Fruit fly (Drosophila melanogaster) whole organism, embryonic: ENCODE results near the gene CG9795.

Experiments used
- ATbp ChIP-seq: fragments of 200-800 bp; sonication (Bioruptor generic); optimal IDR thresholded peaks from 2 replicates; lab custom pipeline; 2017; ENCODE audit warnings: missing biosample characterization, mild to moderate bottlenecking, missing genetic modification characterization, missing genetic modification reagents
- Ada2b ChIP-seq: fragments of 200-800 bp; sonication (Bioruptor generic); IDR thresholded peaks from 2 replicates; pipeline ENCODE4 v1.3.6; 2022; ENCODE audit warnings: missing biosample characterization, missing genetic modification characterization
- Atf-2 ChIP-seq: fragments of 200-800 bp; sonication (Bioruptor generic); optimal IDR thresholded peaks from 2 replicates; lab custom pipeline; 2016; ENCODE audit warnings: missing biosample characterization, missing genetic modification characterization
- B-H2 ChIP-seq: fragments of 200-800 bp; sonication (Bioruptor generic); optimal IDR thresholded peaks from 2 replicates; lab custom pipeline; 2018; ENCODE audit warnings: missing biosample characterization, mild to moderate bottlenecking, missing genetic modification characterization
- Bdp1 ChIP-seq: fragments of 200-800 bp; sonication (Bioruptor generic); optimal IDR thresholded peaks from 3 replicates; lab custom pipeline; 2016; ENCODE audit warnings: missing biosample characterization, missing genetic modification characterization
- CG10979 ChIP-seq: fragments of 200-800 bp; sonication (Bioruptor generic); optimal IDR thresholded peaks from 2 replicates; lab custom pipeline; 2018; ENCODE audit warnings: missing biosample characterization, mild to moderate bottlenecking, missing genetic modification characterization, moderate library complexity
- CG11247 ChIP-seq: fragments of 200-800 bp; sonication (Bioruptor generic); IDR thresholded peaks from 2 replicates; pipeline ENCODE4 v1.3.6; 2022; ENCODE audit warnings: missing biosample characterization, missing genetic modification characterization
- CG11695 ChIP-seq: fragments of 200-800 bp; sonication (Bioruptor generic); IDR thresholded peaks from 3 replicates; pipeline ENCODE4 v1.3.6; 2022; ENCODE audit warnings: missing biosample characterization, missing genetic modification characterization
- CG11723 ChIP-seq: fragments of 200-800 bp; sonication (Bioruptor generic); optimal IDR thresholded peaks from 2 replicates; lab custom pipeline; 2017; ENCODE audit warnings: missing biosample characterization, mild to moderate bottlenecking, missing genetic modification characterization
- CG12236 ChIP-seq: fragments of 200-800 bp; sonication (Bioruptor generic); optimal IDR thresholded peaks from 2 replicates; lab custom pipeline; 2016; ENCODE audit warnings: missing biosample characterization, missing genetic modification characterization
- CG12299 ChIP-seq: fragments of 200-800 bp; sonication (Bioruptor generic); optimal IDR thresholded peaks from 2 replicates; lab custom pipeline; 2018; ENCODE audit warnings: missing biosample characterization, mild to moderate bottlenecking, missing genetic modification characterization
- CG12659 ChIP-seq: fragments of 200-800 bp; sonication (Bioruptor generic); optimal IDR thresholded peaks from 3 replicates; lab custom pipeline; 2017; ENCODE audit warnings: mild to moderate bottlenecking, missing biosample characterization, missing genetic modification reagents, missing genetic modification characterization
- CG13123 ChIP-seq: fragments of 200-800 bp; sonication (Bioruptor generic); optimal IDR thresholded peaks from 2 replicates; lab custom pipeline; 2016; ENCODE audit warnings: missing biosample characterization, missing genetic modification characterization
- CG14667 ChIP-seq: fragments of 200-800 bp; sonication (Bioruptor generic); IDR thresholded peaks from 2 replicates; pipeline ENCODE4 v1.3.6; 2022; ENCODE audit warnings: missing biosample characterization, missing genetic modification characterization
- CG15696 ChIP-seq: fragments of 200-800 bp; sonication (Bioruptor generic); optimal IDR thresholded peaks from 2 replicates; lab custom pipeline; 2019; ENCODE audit warnings: missing biosample characterization, mild to moderate bottlenecking, missing genetic modification characterization, moderate library complexity
- CG1602 ChIP-seq: fragments of 200-800 bp; sonication (Bioruptor generic); optimal IDR thresholded peaks from 3 replicates; lab custom pipeline; 2016; ENCODE audit warnings: missing biosample characterization, missing genetic modification characterization
- CG17612 ChIP-seq: fragments of 200-800 bp; sonication (Bioruptor generic); IDR thresholded peaks from 2 replicates; pipeline ENCODE4 v1.3.6; 2022; ENCODE audit warnings: missing biosample characterization, missing genetic modification characterization
- CG17802 ChIP-seq: fragments of 200-800 bp; sonication (Bioruptor generic); optimal IDR thresholded peaks from 2 replicates; lab custom pipeline; 2018; ENCODE audit warnings: missing biosample characterization, mild to moderate bottlenecking, missing genetic modification characterization, moderate library complexity
- CG17829 ChIP-seq: fragments of 200-800 bp; optimal IDR thresholded peaks from 2 replicates; lab custom pipeline; 2019; ENCODE audit warnings: missing biosample characterization, mild to moderate bottlenecking, missing genetic modification characterization, moderate library complexity
- CG2199 ChIP-seq: fragments of 200-800 bp; sonication (Bioruptor generic); IDR thresholded peaks from 3 replicates; pipeline ENCODE4 v1.3.6; 2022; ENCODE audit warnings: missing biosample characterization, missing genetic modification characterization
- CG3407 ChIP-seq: fragments of 200-800 bp; sonication (Bioruptor generic); optimal IDR thresholded peaks from 2 replicates; lab custom pipeline; 2018; ENCODE audit warnings: missing biosample characterization, mild to moderate bottlenecking, missing genetic modification characterization
- CG4360 ChIP-seq: fragments of 200-800 bp; sonication (Bioruptor generic); IDR thresholded peaks from 2 replicates; pipeline ENCODE4 v1.3.6; 2022; ENCODE audit warnings: missing biosample characterization, missing genetic modification characterization
- CG4854 ChIP-seq: fragments of 200-800 bp; sonication (Bioruptor generic); optimal IDR thresholded peaks from 2 replicates; lab custom pipeline; 2016; ENCODE audit warnings: missing biosample characterization, missing genetic modification characterization, inconsistent platforms
- CG8388 ChIP-seq: fragments of 200-800 bp; sonication (Bioruptor generic); optimal IDR thresholded peaks from 2 replicates; lab custom pipeline; 2019; ENCODE audit warnings: missing biosample characterization, mild to moderate bottlenecking, missing genetic modification characterization, moderate library complexity
- CHES-1-like ChIP-seq: fragments of 200-800 bp; sonication (Bioruptor generic); optimal IDR thresholded peaks from 2 replicates; lab custom pipeline; 2016; ENCODE audit warnings: missing biosample characterization, missing genetic modification characterization
- E2f2 ChIP-seq: fragments of 200-800 bp; sonication (Bioruptor generic); IDR thresholded peaks from 2 replicates; pipeline ENCODE4 v1.3.6; 2022; ENCODE audit warnings: missing biosample characterization, missing genetic modification characterization
- Fer3 ChIP-seq: fragments of 200-800 bp; sonication (Bioruptor generic); optimal IDR thresholded peaks from 2 replicates; lab custom pipeline; 2018; ENCODE audit warnings: missing biosample characterization, mild to moderate bottlenecking, missing genetic modification characterization, moderate library complexity
- Gsc ChIP-seq: fragments of 200-800 bp; sonication (Bioruptor generic); IDR thresholded peaks from 2 replicates; pipeline ENCODE4 v1.3.6; 2022; ENCODE audit warnings: missing biosample characterization, missing genetic modification characterization
- Kr ChIP-seq: fragments of 200-800 bp; sonication (Bioruptor generic); optimal IDR thresholded peaks from 2 replicates; lab custom pipeline; 2017; ENCODE audit warnings: missing biosample characterization, mild to moderate bottlenecking, missing genetic modification characterization
- Lhr ChIP-seq: fragments of 200-800 bp; sonication (Bioruptor generic); optimal IDR thresholded peaks from 3 replicates; lab custom pipeline; 2017; ENCODE audit warnings: mild to moderate bottlenecking, missing biosample characterization, missing genetic modification reagents, missing genetic modification characterization
- MTF-1 ChIP-seq: fragments of 200-800 bp; sonication (Bioruptor generic); optimal IDR thresholded peaks from 2 replicates; lab custom pipeline; 2018; ENCODE audit warnings: missing biosample characterization, mild to moderate bottlenecking, missing genetic modification characterization, borderline replicate concordance
- NC2α ChIP-seq: fragments of 200-800 bp; sonication (Bioruptor generic); optimal IDR thresholded peaks from 2 replicates; lab custom pipeline; 2016; ENCODE audit warnings: missing biosample characterization, missing genetic modification characterization
- NC2β ChIP-seq: fragments of 200-800 bp; sonication (Bioruptor generic); optimal IDR thresholded peaks from 2 replicates; lab custom pipeline; 2016; ENCODE audit warnings: missing biosample characterization, missing genetic modification characterization
- NK7.1 ChIP-seq: fragments of 200-800 bp; sonication (Bioruptor generic); optimal IDR thresholded peaks from 3 replicates; lab custom pipeline; 2016; ENCODE audit warnings: missing biosample characterization, missing genetic modification characterization
- Side ChIP-seq: fragments of 200-800 bp; sonication (Bioruptor generic); optimal IDR thresholded peaks from 2 replicates; lab custom pipeline; 2016; ENCODE audit warnings: missing biosample characterization, missing genetic modification characterization
- Xbp1 ChIP-seq: fragments of 200-800 bp; sonication (Bioruptor generic); optimal IDR thresholded peaks from 3 replicates; lab custom pipeline; 2016; ENCODE audit warnings: missing biosample characterization, mild to moderate bottlenecking, missing genetic modification characterization
- al ChIP-seq: fragments of 200-800 bp; sonication (Bioruptor generic); IDR thresholded peaks from 2 replicates; pipeline ENCODE4 v1.3.6; 2022; ENCODE audit warnings: missing biosample characterization, missing genetic modification characterization
- ara ChIP-seq: fragments of 200-800 bp; sonication (Bioruptor generic); IDR thresholded peaks from 2 replicates; pipeline ENCODE4 v1.3.6; 2022; ENCODE audit warnings: missing biosample characterization, missing genetic modification characterization
- bcd ChIP-seq: fragments of 200-800 bp; sonication (Bioruptor generic); optimal IDR thresholded peaks from 2 replicates; lab custom pipeline; 2017; ENCODE audit warnings: missing biosample characterization, mild to moderate bottlenecking, missing genetic modification characterization
- br ChIP-seq: fragments of >200 bp; optimal IDR thresholded peaks from 2 replicates; lab custom pipeline; 2017
- en ChIP-seq: fragments of 200-800 bp; sonication (Bioruptor generic); optimal IDR thresholded peaks from 2 replicates; lab custom pipeline; 2016; ENCODE audit warnings: missing biosample characterization, missing genetic modification characterization
- gfzf ChIP-seq: fragments of 200-800 bp; sonication (Bioruptor generic); optimal IDR thresholded peaks from 2 replicates; lab custom pipeline; 2016; ENCODE audit warnings: missing biosample characterization, mild to moderate bottlenecking, missing genetic modification characterization, moderate library complexity
- hth ChIP-seq: fragments of >200 bp; optimal IDR thresholded peaks from 2 replicates; lab custom pipeline; 2017; ENCODE audit warnings: inconsistent platforms
- jumu ChIP-seq: fragments of 200-800 bp; sonication (Bioruptor generic); optimal IDR thresholded peaks from 3 replicates; lab custom pipeline; 2016; ENCODE audit warnings: missing biosample characterization, missing genetic modification characterization
- nmo ChIP-seq: fragments of 200-800 bp; sonication (Bioruptor generic); optimal IDR thresholded peaks from 2 replicates; lab custom pipeline; 2018; ENCODE audit warnings: missing biosample characterization, mild to moderate bottlenecking, missing genetic modification characterization, moderate library complexity
- pan ChIP-seq, 4 experiments: fragments of >200 bp in 3 of 4; fragments of 200-800 bp in 1 of 4; sonication (Bioruptor generic) in 1 of 4; optimal IDR thresholded peaks in 3 of 4; IDR thresholded peaks in 1 of 4; 2 replicates each; pipeline versions ENCODE4 v1.3.6 to Lab custom; 2017 to 2022; ENCODE audit warnings: missing biosample characterization in 2 of 4, missing genetic modification characterization in 2 of 4, mixed read lengths in 1 of 4
- phol ChIP-seq: fragments of 200-800 bp; sonication (Bioruptor generic); optimal IDR thresholded peaks from 3 replicates; lab custom pipeline; 2018; ENCODE audit warnings: missing biosample characterization, mild to moderate bottlenecking, missing genetic modification characterization, moderate library complexity
- pita ChIP-seq: fragments of 200-800 bp; sonication (Bioruptor generic); optimal IDR thresholded peaks from 2 replicates; lab custom pipeline; 2017; ENCODE audit warnings: missing biosample characterization, mild to moderate bottlenecking, missing genetic modification characterization
- salm ChIP-seq: fragments of 200-800 bp; sonication (Bioruptor generic); optimal IDR thresholded peaks from 2 replicates; lab custom pipeline; 2018; ENCODE audit warnings: missing biosample characterization, mild to moderate bottlenecking, missing genetic modification characterization
- sim ChIP-seq: fragments of 200-800 bp; sonication (Bioruptor generic); IDR thresholded peaks from 2 replicates; pipeline ENCODE4 v1.3.6; 2022; ENCODE audit warnings: missing biosample characterization, missing genetic modification characterization
- slp2 ChIP-seq: fragments of 200-800 bp; sonication (Bioruptor generic); optimal IDR thresholded peaks from 2 replicates; lab custom pipeline; 2016; ENCODE audit warnings: missing biosample characterization, missing genetic modification characterization

Gene CG9795

dm6 chr3R:4311067-4311723 lies 8.3 kb upstream of the CG9795 start, which contains the start of gene Suv3 (continued):
- TF ChIP-seq gfzf (no peak), CG1602 (no peak), CG4360 (GFP tag; lab: Robert Waterston, UW) (no peak), CG12236 (GFP tag; lab: Kevin White, UChicago) (no peak), CG11695 (GFP tag; lab: Robert Waterston, UW) (no peak; the same call in 2 of the 3 replicates), pan (optimal IDR thresholded peaks at IDR 0.05; lab: Kevin White, UChicago) (no peak), pan (GFP tag; optimal IDR thresholded peaks at IDR 0.05 in 1 of 2, IDR thresholded peaks at IDR 0.05 in 1 of 2) (peak in 1 of 2 experiments; percentile 36), al (GFP tag; lab: Robert Waterston, UW) (peak; percentile 29; the same call in 1 of the 2 replicates), CG17612 (GFP tag; lab: Robert Waterston, UW) (no peak), CG10979 (tag; lab: Kevin White, UChicago) (peak; percentile 48), CG11723 (no peak), en (no peak), Gsc (GFP tag; lab: Robert Waterston, UW) (no peak), CG2199 (GFP tag; lab: Robert Waterston, UW) (no peak), Fer3 (tag; lab: Kevin White, UChicago) (peak; percentile 61), CG4854 (GFP tag; lab: Kevin White, UChicago) (no peak), CHES-1-like (GFP tag; lab: Kevin White, UChicago) (no peak), Xbp1 (peak; percentile 6), CG17829 (tag; lab: Kevin White, UChicago) (peak; percentile 38), Side (GFP tag; lab: Kevin White, UChicago) (no peak), ara (no peak), B-H2 (GFP tag; lab: Kevin White, UChicago) (peak; percentile 43), Atf-2 (GFP tag; lab: Kevin White, UChicago) (no peak), CG11247 (GFP tag; lab: Robert Waterston, UW) (peak; percentile 32; the same call in 1 of the 2 replicates), CG13123 (no peak), salm (tag; lab: Kevin White, UChicago) (no peak), CG8388 (peak; percentile 48), Bdp1 (no peak), CG14667 (no peak), hth (lab: Kevin White, UChicago) (no peak), CG12299 (tag; lab: Kevin White, UChicago) (no peak), nmo (GFP tag; lab: Kevin White, UChicago) (peak; percentile 60), bcd (GFP tag; lab: Kevin White, UChicago) (peak; percentile 30), MTF-1 (GFP tag; lab: Kevin White, UChicago) (no peak), CG12659 (peak; percentile 26), Kr (GFP tag; lab: Kevin White, UChicago) (no peak), sim (GFP tag; lab: Robert Waterston, UW) (no peak), jumu (GFP tag; lab: Kevin White, UChicago) (no peak), NC2β (GFP tag; lab: Kevin White, UChicago) (no peak), CG15696 (tag; lab: Kevin White, UChicago) (peak; percentile 37), CG3407 (GFP tag; lab: Kevin White, UChicago) (no peak), NK7.1 (GFP tag; lab: Kevin White, UChicago) (no peak), Lhr (GFP tag; lab: Kevin White, UChicago) (no peak), Ada2b (GFP tag; lab: Robert Waterston, UW) (no peak), slp2 (GFP tag; lab: Kevin White, UChicago) (no peak), pita (no peak), ATbp (GFP tag; lab: Kevin White, UChicago) (no peak), phol (tag; lab: Kevin White, UChicago) (peak; percentile 60), CG17802 (no peak), NC2α (GFP tag; lab: Kevin White, UChicago) (no peak), br (no peak), E2f2 (GFP tag; lab: Robert Waterston, UW) (no peak)
